Worm (Caenorhabditis elegans): ENCODE data around the gene hlh-26.
A peak's percentile ranks its signal among the peaks of the same experiment; 100 is the strongest.

Gene hlh-26

DNA sequence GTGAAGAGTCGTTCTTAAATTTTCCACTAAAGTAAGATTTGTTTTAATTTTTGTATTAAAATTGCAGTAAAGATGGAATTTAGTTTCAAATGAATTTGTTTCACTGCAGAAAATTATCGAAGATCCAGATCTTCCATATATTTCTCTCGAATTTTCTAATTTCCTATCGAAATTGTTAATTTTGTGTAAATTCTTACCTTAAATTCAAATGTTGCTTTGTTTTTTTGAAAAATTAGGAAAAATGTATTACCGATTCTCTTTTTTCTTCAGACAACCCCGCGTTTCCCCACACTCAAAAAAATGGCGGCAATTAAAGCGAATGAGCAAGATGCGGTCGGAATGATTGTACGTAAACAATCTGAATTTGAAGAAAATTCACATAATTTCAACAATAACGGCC is 16.2 kb upstream of the hlh-26 start, which contains the start of gene C17C3.6:
Gene C17C3.6, plus strand, starts transcription at position 301 of the 400 bp plus-strand sequence.
- no peak for TF ChIP-seq ceh-14 (tag; optimal IDR thresholded peaks at IDR 0.05)
- TF ChIP-seq nhr-11 (tag; optimal IDR thresholded peaks at IDR 0.05): no peak
- no peak for TF ChIP-seq ceh-31 (tag; optimal IDR thresholded peaks at IDR 0.05)
- no peak for TF ChIP-seq ceh-9 (tag; optimal IDR thresholded peaks at IDR 0.05)
- TF ChIP-seq rnt-1 (tag; optimal IDR thresholded peaks at IDR 0.05): no peak
- no peak for TF ChIP-seq unc-86 (tag; optimal IDR thresholded peaks at IDR 0.05)
- no peak for TF ChIP-seq pqm-1 (tag; optimal IDR thresholded peaks at IDR 0.05)
- no peak for TF ChIP-seq lin-11 (tag; optimal IDR thresholded peaks at IDR 0.05)
- no peak for TF ChIP-seq tbx-2 (tag; optimal IDR thresholded peaks at IDR 0.05)
- TF ChIP-seq pha-2 (tag; optimal IDR thresholded peaks at IDR 0.05): no peak
- no peak for TF ChIP-seq hlh-30 (tag; optimal IDR thresholded peaks at IDR 0.05; ENCODE audit: insufficient read depth)
- TF ChIP-seq ets-4 (tag; optimal IDR thresholded peaks at IDR 0.05): no peak
- TF ChIP-seq T23F11.4 (GFP tag; optimal IDR thresholded peaks at IDR 0.05): no peak
- TF ChIP-seq hlh-13 (GFP tag; optimal IDR thresholded peaks at IDR 0.05): no peak
- TF ChIP-seq pha-4 (tag; optimal IDR thresholded peaks at IDR 0.05): no peak
- TF ChIP-seq pros-1 (tag; optimal IDR thresholded peaks at IDR 0.05): no peak
- no peak for TF ChIP-seq ceh-34 (tag; optimal IDR thresholded peaks at IDR 0.05)
- no peak for TF ChIP-seq nfya-1 (tag; optimal IDR thresholded peaks at IDR 0.05)
- TF ChIP-seq sdc-2 (tag; optimal IDR thresholded peaks at IDR 0.05): no peak

DNA sequence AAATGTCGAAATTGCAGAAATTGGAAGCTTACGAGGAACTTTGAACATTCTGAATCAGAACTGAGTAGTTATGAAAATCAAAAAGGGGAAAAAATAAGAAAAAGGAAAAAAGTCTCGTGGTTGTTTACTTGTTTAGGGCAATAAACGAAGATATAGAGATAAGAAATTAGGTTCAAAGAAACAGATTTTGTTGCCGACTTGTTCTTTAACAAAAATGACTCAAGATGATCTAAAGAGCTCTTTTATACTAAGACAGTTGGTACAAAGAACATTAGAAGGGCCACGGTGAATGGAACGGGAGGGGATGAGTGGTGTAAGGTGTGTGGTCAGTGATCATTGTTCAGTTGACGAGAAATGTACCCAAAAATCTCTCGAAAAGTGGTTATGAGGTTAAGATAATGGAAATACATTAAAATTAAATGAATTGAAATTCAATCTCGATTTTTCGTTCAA is 13.9 kb upstream of the hlh-26 start, which contains the start of gene acdh-2:
Gene acdh-2, minus strand, starts transcription at position 51 of the 453 bp plus-strand sequence.
- TF ChIP-seq zip-5 (tag; optimal IDR thresholded peaks at IDR 0.05): no peak
- no peak for TF ChIP-seq nhr-232 (tag; optimal IDR thresholded peaks at IDR 0.05)
- no peak for TF ChIP-seq odd-2 (tag; optimal IDR thresholded peaks at IDR 0.05)
- no peak for TF ChIP-seq K02D7.2 (tag; optimal IDR thresholded peaks at IDR 0.05)
- TF ChIP-seq sox-2 (GFP tag; IDR thresholded peaks at IDR 0.05): no peak
- no peak for TF ChIP-seq pqm-1 (tag; optimal IDR thresholded peaks at IDR 0.05)
- no peak for TF ChIP-seq ztf-16 (tag; optimal IDR thresholded peaks at IDR 0.05)
- no peak for TF ChIP-seq ceh-24 (tag; optimal IDR thresholded peaks at IDR 0.05)
- no peak for TF ChIP-seq pros-1 (tag; optimal IDR thresholded peaks at IDR 0.05)
- no peak for TF ChIP-seq tbx-2 (tag; optimal IDR thresholded peaks at IDR 0.05)
- no peak for TF ChIP-seq elt-2 (tag; optimal IDR thresholded peaks at IDR 0.05)

- TF ChIP-seq nhr-232 (tag; optimal IDR thresholded peaks at IDR 0.05): no peak
- no peak for TF ChIP-seq fkh-6 (tag; optimal IDR thresholded peaks at IDR 0.05)
- no peak for TF ChIP-seq ref-2 (tag; optimal IDR thresholded peaks at IDR 0.05)
- TF ChIP-seq pat-9 (tag; optimal IDR thresholded peaks at IDR 0.05): no peak
- TF ChIP-seq hlh-6 (tag; optimal IDR thresholded peaks at IDR 0.05): no peak
- TF ChIP-seq ets-4 (tag; optimal IDR thresholded peaks at IDR 0.05): no peak
Observed at ce11 chrII:5544764-5545163, 11.2 kb upstream of the hlh-26 start, which contains the start of gene ins-13. Gene ins-13 (minus strand): TSS chrII:5544864.

ce11 chrII:5544145-5544515 is 10.6 kb upstream of the hlh-26 start:
- no peak for TF ChIP-seq che-1 (tag; optimal IDR thresholded peaks at IDR 0.05)
- no peak for TF ChIP-seq ceh-14 (tag; optimal IDR thresholded peaks at IDR 0.05)
- no peak for TF ChIP-seq npax-4 (tag; optimal IDR thresholded peaks at IDR 0.05)
- TF ChIP-seq lin-11 (tag; optimal IDR thresholded peaks at IDR 0.05): no peak
- no peak for TF ChIP-seq F13H6.1 (tag; optimal IDR thresholded peaks at IDR 0.05)

ce11 chrII:5543476-5544144 is 10.1 kb upstream of the hlh-26 start:
- TF ChIP-seq unc-55 (GFP tag; optimal IDR thresholded peaks at IDR 0.05) (peak; percentile 48), ztf-16 (tag; optimal IDR thresholded peaks at IDR 0.05) (peak; percentile 77), fax-1 (tag; optimal IDR thresholded peaks at IDR 0.05) (peak; percentile 68), ama-1 (optimal IDR thresholded peaks at IDR 0.05) (peak; percentile 99), ceh-31 (tag; optimal IDR thresholded peaks at IDR 0.05) (peak; percentile 91), F13H6.1 (tag; optimal IDR thresholded peaks at IDR 0.05) (peak; percentile 44), T23F11.4 (GFP tag; optimal IDR thresholded peaks at IDR 0.05) (peak; percentile 69), lim-6 (tag; optimal IDR thresholded peaks at IDR 0.05) (peak; percentile 76), che-1 (tag; optimal IDR thresholded peaks at IDR 0.05) (peak; percentile 59), hlh-6 (tag; optimal IDR thresholded peaks at IDR 0.05) (peak; percentile 48), syd-9 (tag; optimal IDR thresholded peaks at IDR 0.05) (peak; percentile 65), ceh-34 (tag; optimal IDR thresholded peaks at IDR 0.05) (peak; percentile 91), sox-2 (GFP tag; IDR thresholded peaks at IDR 0.05) (peak; percentile 57), odd-2 (tag; optimal IDR thresholded peaks at IDR 0.05) (no peak), Y22D7AL.16 (tag; optimal IDR thresholded peaks at IDR 0.05) (peak; percentile 58), C08G9.2 (tag; optimal IDR thresholded peaks at IDR 0.05) (peak; percentile 49), ceh-30 (tag; optimal IDR thresholded peaks at IDR 0.05) (peak; percentile 29), unc-42 (tag; optimal IDR thresholded peaks at IDR 0.05) (peak; percentile 98), pag-3 (tag; optimal IDR thresholded peaks at IDR 0.05; ENCODE audit: borderline replicate concordance) (no peak), nhr-11 (tag; optimal IDR thresholded peaks at IDR 0.05) (peak; percentile 75)

All from whole organism, late embryonic.